Worm (Caenorhabditis elegans) whole organism, L2 larva: ENCODE results near the gene elmd-1.

Source experiments
- C34F6.9 ChIP-seq: fragments of 150-350 bp; optimal IDR thresholded peaks from 2 replicates; lab custom pipeline; 2014; ENCODE audit warnings: missing biosample characterization, missing genetic modification characterization
- F13H6.1 ChIP-seq: sonication (generic microtip); optimal IDR thresholded peaks from 2 replicates; lab custom pipeline; 2016; ENCODE audit warnings: missing genetic modification characterization, missing compliant biosample characterization
- Y55F3AM.14 ChIP-seq: fragments of 200-800 bp; sonication (Bioruptor generic); optimal IDR thresholded peaks from 2 replicates; lab custom pipeline; 2018; ENCODE audit warnings: mild to moderate bottlenecking, missing genetic modification characterization, missing compliant biosample characterization
- ZK546.5 ChIP-seq: sonication (generic microtip); optimal IDR thresholded peaks from 2 replicates; lab custom pipeline; 2017; ENCODE audit warnings: missing biosample characterization, missing genetic modification characterization
- alr-1 ChIP-seq: fragments of 150-350 bp; optimal IDR thresholded peaks from 2 replicates; lab custom pipeline; 2014; ENCODE audit warnings: missing biosample characterization, missing genetic modification characterization
- aly-2 ChIP-seq: fragments of 150-350 bp; optimal IDR thresholded peaks from 2 replicates; lab custom pipeline; 2014; ENCODE audit warnings: missing biosample characterization, missing genetic modification characterization
- ama-1 ChIP-seq: fragments of 150-350 bp; optimal IDR thresholded peaks from 2 replicates; lab custom pipeline; 2018; ENCODE audit warnings: inconsistent platforms
- ceh-82 ChIP-seq: fragments of 150-350 bp; optimal IDR thresholded peaks from 2 replicates; lab custom pipeline; 2014; ENCODE audit warnings: missing biosample characterization, missing genetic modification characterization
- crh-2 ChIP-seq: sonication (generic microtip); optimal IDR thresholded peaks from 2 replicates; lab custom pipeline; 2017; ENCODE audit warnings: missing biosample characterization, missing genetic modification characterization
- dmd-4 ChIP-seq: sonication (generic microtip); optimal IDR thresholded peaks from 2 replicates; lab custom pipeline; 2017; ENCODE audit warnings: missing biosample characterization, missing genetic modification characterization
- egl-27 ChIP-seq: sonication (generic microtip); optimal IDR thresholded peaks from 3 replicates; lab custom pipeline; 2017; ENCODE audit warnings: missing biosample characterization, missing genetic modification reagents, missing genetic modification characterization
- elt-1 ChIP-seq: fragments of 150-350 bp; optimal IDR thresholded peaks from 2 replicates; lab custom pipeline; 2014; ENCODE audit warnings: missing biosample characterization, missing genetic modification characterization
- elt-3 ChIP-seq: sonication (generic microtip); optimal IDR thresholded peaks from 2 replicates; lab custom pipeline; 2017; ENCODE audit warnings: missing biosample characterization, missing genetic modification characterization
- fos-1 ChIP-seq: fragments of 150-350 bp; optimal IDR thresholded peaks from 2 replicates; lab custom pipeline; 2014; ENCODE audit warnings: missing biosample characterization, missing genetic modification characterization
- gmeb-1 ChIP-seq: fragments of 150-350 bp; optimal IDR thresholded peaks from 2 replicates; lab custom pipeline; 2014; ENCODE audit warnings: missing biosample characterization, missing genetic modification characterization
- lin-11 ChIP-seq: fragments of 150-350 bp; sonication (generic microtip); optimal IDR thresholded peaks from 2 replicates; lab custom pipeline; 2014; ENCODE audit warnings: missing biosample characterization, missing genetic modification characterization, inconsistent platforms, mixed read lengths
- lin-13 ChIP-seq: fragments of 150-350 bp; optimal IDR thresholded peaks from 2 replicates; lab custom pipeline; 2014; ENCODE audit warnings: missing biosample characterization, missing genetic modification reagents, missing genetic modification characterization
- lin-39 ChIP-seq: fragments of 150-350 bp; optimal IDR thresholded peaks from 2 replicates; lab custom pipeline; 2014; ENCODE audit warnings: missing biosample characterization, missing genetic modification reagents, missing genetic modification characterization
- mab-5 ChIP-seq: fragments of 150-350 bp; optimal IDR thresholded peaks from 2 replicates; lab custom pipeline; 2014; ENCODE audit warnings: missing biosample characterization, missing genetic modification characterization
- mbf-1 ChIP-seq: sonication (generic microtip); optimal IDR thresholded peaks from 2 replicates; lab custom pipeline; 2017; ENCODE audit warnings: missing biosample characterization, missing genetic modification characterization
- mdl-1 ChIP-seq, 2 experiments: fragments of 150-350 bp in 1 of 2; sonication (generic microtip) in 1 of 2; optimal IDR thresholded peaks; 2 replicates each; lab custom pipeline; 2017; ENCODE audit warnings: missing biosample characterization in 2 of 2, missing genetic modification characterization in 2 of 2
- nhr-10 ChIP-seq: sonication (generic microtip); optimal IDR thresholded peaks from 2 replicates; lab custom pipeline; 2017; ENCODE audit warnings: missing biosample characterization, missing genetic modification characterization
- nhr-11 ChIP-seq: fragments of 150-350 bp; optimal IDR thresholded peaks from 2 replicates; lab custom pipeline; 2014; ENCODE audit warnings: missing biosample characterization, missing genetic modification characterization
- nhr-129 ChIP-seq: fragments of 150-350 bp; optimal IDR thresholded peaks from 2 replicates; lab custom pipeline; 2014; ENCODE audit warnings: missing biosample characterization, missing genetic modification characterization
- nhr-21 ChIP-seq: fragments of 150-350 bp; optimal IDR thresholded peaks from 2 replicates; lab custom pipeline; 2014; ENCODE audit warnings: missing biosample characterization, missing genetic modification characterization
- nhr-237 ChIP-seq: fragments of 150-350 bp; optimal IDR thresholded peaks from 2 replicates; lab custom pipeline; 2014; ENCODE audit warnings: missing biosample characterization, missing genetic modification characterization
- nhr-6 ChIP-seq: fragments of 150-350 bp; optimal IDR thresholded peaks from 2 replicates; lab custom pipeline; 2014; ENCODE audit warnings: missing biosample characterization, missing genetic modification characterization
- nhr-77 ChIP-seq: fragments of 150-350 bp; optimal IDR thresholded peaks from 2 replicates; lab custom pipeline; 2014; ENCODE audit warnings: missing biosample characterization, missing genetic modification characterization
- peb-1 ChIP-seq: fragments of 150-350 bp; optimal IDR thresholded peaks from 2 replicates; lab custom pipeline; 2014; ENCODE audit warnings: missing biosample characterization, missing genetic modification characterization
- sem-4 ChIP-seq: fragments of 150-350 bp; optimal IDR thresholded peaks from 2 replicates; lab custom pipeline; 2014; ENCODE audit warnings: missing biosample characterization, missing genetic modification reagents, missing genetic modification characterization
- skn-1 ChIP-seq: sonication (generic microtip); optimal IDR thresholded peaks from 2 replicates; lab custom pipeline; 2017; ENCODE audit warnings: missing biosample characterization, missing genetic modification characterization
- sma-3 ChIP-seq: sonication (generic microtip); optimal IDR thresholded peaks from 2 replicates; lab custom pipeline; 2016; ENCODE audit warnings: missing genetic modification reagents, missing genetic modification characterization, missing compliant biosample characterization
- sma-9 ChIP-seq, 2 experiments: fragments of 150-350 bp in 1 of 2; sonication (generic microtip) in 1 of 2; optimal IDR thresholded peaks; 2 replicates each; lab custom pipeline; 2014 to 2016; ENCODE audit warnings: missing genetic modification characterization in 2 of 2, mild to moderate bottlenecking in 1 of 2, missing biosample characterization in 1 of 2, missing compliant biosample characterization in 1 of 2, missing genetic modification reagents in 1 of 2, moderate library complexity in 1 of 2
- snpc-4 ChIP-seq: fragments of 150-350 bp; optimal IDR thresholded peaks from 2 replicates; lab custom pipeline; 2014; ENCODE audit warnings: missing biosample characterization, missing genetic modification characterization
- unc-39 ChIP-seq: fragments of 150-350 bp; optimal IDR thresholded peaks from 2 replicates; lab custom pipeline; 2014; ENCODE audit warnings: missing biosample characterization, missing genetic modification characterization
- unc-55 ChIP-seq: fragments of 150-350 bp; sonication (generic microtip); optimal IDR thresholded peaks from 3 replicates; lab custom pipeline; 2014; ENCODE audit warnings: missing biosample characterization, missing genetic modification reagents, missing genetic modification characterization
- unc-62 ChIP-seq: fragments of 150-350 bp; optimal IDR thresholded peaks from 2 replicates; lab custom pipeline; 2014; ENCODE audit warnings: missing biosample characterization, missing genetic modification reagents, missing genetic modification characterization
- zag-1 ChIP-seq: fragments of 150-350 bp; optimal IDR thresholded peaks from 2 replicates; lab custom pipeline; 2014; ENCODE audit warnings: missing biosample characterization, missing genetic modification characterization
- ztf-1 ChIP-seq: fragments of 200-800 bp; sonication (Bioruptor generic); conservative IDR thresholded peaks from 2 replicates; pipeline ENCODE4 v1.3.6; 2022; ENCODE audit warnings: missing genetic modification characterization, missing compliant biosample characterization
- ztf-4 ChIP-seq: fragments of 150-350 bp; optimal IDR thresholded peaks from 2 replicates; lab custom pipeline; 2014; ENCODE audit warnings: missing biosample characterization, missing genetic modification characterization

The elmd-1 gene

ce11 chrIII:3381866-3382265 lies 7.9 kb upstream of the elmd-1 start:
- TF ChIP-seq Y55F3AM.14 (GFP tag; lab: Kevin White, UChicago), result no peak
- peak; percentile 12 for TF ChIP-seq snpc-4
- TF ChIP-seq zag-1 (tag; lab: Kevin White, UChicago), result peak; percentile 14

ce11 chrIII:3382465-3382864 lies 7.3 kb upstream of the elmd-1 start:
- TF ChIP-seq mbf-1 (tag; lab: Kevin White, UChicago) (no peak), F13H6.1 (tag; lab: Kevin White, UChicago) (no peak), alr-1 (tag; lab: Kevin White, UChicago) (no peak), C34F6.9 (no peak), skn-1 (tag; lab: Kevin White, UChicago) (no peak), lin-13 (no peak)
- TF ChIP-seq, all 48 proteins: peak for 0

- TF ChIP-seq lin-11 (tag; lab: Kevin White, UChicago) (no peak), nhr-10 (tag; lab: Kevin White, UChicago) (no peak), ceh-82 (tag; lab: Kevin White, UChicago) (no peak), zag-1 (tag; lab: Kevin White, UChicago) (no peak), sem-4 (tag; lab: Kevin White, UChicago) (no peak), lin-39 (tag; lab: Kevin White, UChicago) (no peak), elt-3 (tag; lab: Kevin White, UChicago) (no peak), ZK546.5 (tag; lab: Kevin White, UChicago) (no peak)
These were observed 425 bp downstream of the elmd-1 start for ce11 chrIII:3390144-3390543.

ce11 chrIII:3393687-3394086 lies 4.0 kb downstream of the elmd-1 start, which contains the start of gene mlc-4:
Gene mlc-4 (minus strand): TSS chrIII:3393787.
- TF ChIP-seq lin-11 (tag; lab: Kevin White, UChicago) (no peak), crh-2 (tag; lab: Kevin White, UChicago) (no peak), nhr-237 (tag; lab: Kevin White, UChicago) (no peak)

ce11 chrIII:3395112-3395511 lies 5.4 kb downstream of the elmd-1 start:
- no peak for TF ChIP-seq snpc-4
- no peak for TF ChIP-seq sem-4 (tag; lab: Kevin White, UChicago)
- TF ChIP-seq Y55F3AM.14 (GFP tag; lab: Kevin White, UChicago), result no peak
- no peak for TF ChIP-seq mdl-1 (tag; optimal IDR thresholded peaks at IDR 0.05; lab: Kevin White, UChicago)
- TF ChIP-seq unc-39 (tag; lab: Kevin White, UChicago), result no peak
- no peak for TF ChIP-seq lin-13
- TF ChIP-seq fos-1 (tag; lab: Kevin White, UChicago), result no peak
- no peak for TF ChIP-seq nhr-77
- TF ChIP-seq nhr-6 (tag; lab: Kevin White, UChicago), result no peak
- no peak for TF ChIP-seq elt-3 (tag; lab: Kevin White, UChicago)
- TF ChIP-seq dmd-4 (tag; lab: Kevin White, UChicago), result no peak
- no peak for TF ChIP-seq sma-3 (GFP tag; lab: Kevin White, UChicago)
- TF ChIP-seq lin-39 (tag; lab: Kevin White, UChicago), result no peak
- no peak for TF ChIP-seq mab-5
- TF ChIP-seq, all 48 proteins: peak for 0

- TF ChIP-seq aly-2 (tag; lab: Kevin White, UChicago) (no peak), mbf-1 (tag; lab: Kevin White, UChicago) (no peak), nhr-6 (tag; lab: Kevin White, UChicago) (no peak), mdl-1 (tag; optimal IDR thresholded peaks at IDR 0.05; lab: Kevin White, UChicago) (no peak), F13H6.1 (tag; lab: Kevin White, UChicago) (no peak), C34F6.9 (peak; percentile 56), ceh-82 (tag; lab: Kevin White, UChicago) (no peak), mab-5 (no peak), ztf-1 (GFP tag; lab: Robert Waterston, UW) (no peak), fos-1 (tag; lab: Kevin White, UChicago) (no peak), ztf-4 (tag; lab: Kevin White, UChicago) (no peak), peb-1 (no peak), Y55F3AM.14 (GFP tag; lab: Kevin White, UChicago) (no peak), gmeb-1 (tag; lab: Kevin White, UChicago) (peak; percentile 40), lin-39 (tag; lab: Kevin White, UChicago) (no peak), nhr-237 (tag; lab: Kevin White, UChicago) (no peak), unc-62 (GFP tag; lab: Kevin White, UChicago) (no peak), sem-4 (tag; lab: Kevin White, UChicago) (no peak), nhr-129 (tag; lab: Kevin White, UChicago) (peak; percentile 32), elt-1 (no peak), snpc-4 (no peak), ama-1 (lab: Kevin White, UChicago) (no peak), sma-9 (GFP tag; optimal IDR thresholded peaks at IDR 0.05; lab: Kevin White, UChicago) (no peak), sma-9 (tag; optimal IDR thresholded peaks at IDR 0.05; lab: Kevin White, UChicago) (no peak), nhr-21 (no peak), zag-1 (tag; lab: Kevin White, UChicago) (no peak), nhr-11 (tag; lab: Kevin White, UChicago) (no peak), crh-2 (tag; lab: Kevin White, UChicago) (peak; percentile 26), unc-55 (GFP tag; lab: Kevin White, UChicago) (peak; percentile 55), egl-27 (tag; lab: Kevin White, UChicago) (no peak)
These were observed 6.3 kb downstream of the elmd-1 start, which contains the start of gene cri-3 for ce11 chrIII:3395874-3396467. Gene cri-3 (plus strand): TSS chrIII:3396355.
